Fruit fly (Drosophila melanogaster): Measurements from ENCODE around the gene Sys1.

DNA sequence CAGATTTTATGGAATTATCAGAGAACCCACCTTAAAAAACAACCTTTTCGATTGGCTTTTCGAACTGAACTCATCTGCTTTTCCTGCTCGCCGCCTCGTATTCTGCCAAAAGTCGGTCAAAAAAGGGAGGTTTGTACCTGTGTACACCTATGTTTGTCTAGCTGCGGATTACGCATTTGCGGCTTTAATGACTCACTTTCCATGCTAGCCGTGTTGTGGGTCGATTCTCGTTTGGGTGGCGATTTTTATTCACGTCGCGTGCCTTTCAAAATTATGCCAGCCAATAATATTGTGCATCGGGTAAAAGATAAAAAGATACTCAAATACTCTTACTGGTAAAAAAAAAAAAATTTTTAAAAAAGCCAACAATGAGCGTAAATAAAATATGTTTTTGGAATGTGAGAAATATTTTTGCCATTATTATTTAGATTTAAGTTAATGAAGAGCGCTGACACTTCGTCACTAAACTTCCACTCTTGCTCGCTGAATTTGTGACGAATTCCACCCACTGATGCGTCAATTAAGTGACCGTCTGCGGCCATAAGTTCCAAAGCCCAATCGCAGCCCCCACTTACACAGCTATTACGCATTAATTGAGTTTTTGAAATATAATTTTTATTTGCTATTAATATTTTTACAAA is 6.9 kb upstream of the Sys1 start, which contains the start of gene Cyp313b1:
- TF ChIP-seq Sin3A (optimal IDR thresholded peaks at IDR 0.05) (no peak), psq (optimal IDR thresholded peaks at IDR 0.05) (no peak), Myc (optimal IDR thresholded peaks at IDR 0.05) (no peak), ttk (optimal IDR thresholded peaks at IDR 0.05) (no peak)
